Worm (Caenorhabditis elegans): ENCODE measurements around the gene daf-22.

daf-22 gene

DNA sequence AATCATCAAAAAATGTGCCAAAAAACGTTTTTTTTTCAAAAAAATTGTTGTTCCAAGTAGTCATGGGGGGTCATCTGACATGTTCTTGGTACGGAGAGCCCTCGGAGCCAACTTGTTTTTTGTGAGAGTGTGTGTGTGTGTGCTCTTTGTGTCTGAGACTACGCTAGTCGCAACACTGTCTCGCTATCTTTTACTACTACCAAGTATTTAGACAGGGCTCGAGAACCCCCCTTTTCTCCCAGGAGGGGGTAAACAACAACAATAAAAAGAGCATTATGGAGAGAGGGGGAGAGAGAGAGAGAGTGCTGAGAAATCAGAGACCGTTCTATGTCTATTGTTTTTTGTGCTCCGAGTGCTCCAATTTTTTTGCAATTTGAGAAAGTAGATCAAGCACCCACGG, 46.7 kb downstream of the daf-22 start (continued):
- TF ChIP-seq spr-3 (GFP tag; optimal IDR thresholded peaks at IDR 0.05) = no peak
- no peak for TF ChIP-seq zag-1 (tag; optimal IDR thresholded peaks at IDR 0.05)
- no peak for TF ChIP-seq mdt-29 (GFP tag; IDR thresholded peaks at IDR 0.05)
- no peak for TF ChIP-seq lin-39 (tag; optimal IDR thresholded peaks at IDR 0.05)
- no peak for TF ChIP-seq fkh-10 (GFP tag; optimal IDR thresholded peaks at IDR 0.05)
- TF ChIP-seq dpl-1 (GFP tag; optimal IDR thresholded peaks at IDR 0.05) = no peak
- TF ChIP-seq set-16 (GFP tag; IDR thresholded peaks at IDR 0.05) = no peak
- no peak for TF ChIP-seq lir-3 (tag; optimal IDR thresholded peaks at IDR 0.05)
- no peak for TF ChIP-seq nhr-111 (GFP tag; optimal IDR thresholded peaks at IDR 0.05)
- TF ChIP-seq hlh-30 (tag; optimal IDR thresholded peaks at IDR 0.05; ENCODE audit: insufficient read depth) = peak; percentile 53
- no peak for TF ChIP-seq Y105C5A.15 (GFP tag; IDR thresholded peaks at IDR 0.05)
- no peak for TF ChIP-seq dve-1 (tag; optimal IDR thresholded peaks at IDR 0.05; ENCODE audit: insufficient read depth)
- no peak for TF ChIP-seq hlh-11 (tag; optimal IDR thresholded peaks at IDR 0.05)
- peak in 1 of 2 experiments; percentile 8 for TF ChIP-seq lsy-2 (tag; optimal IDR thresholded peaks at IDR 0.05)
- no peak for TF ChIP-seq dmd-6 (GFP tag; IDR thresholded peaks at IDR 0.05)
- TF ChIP-seq F44E2.7 (GFP tag; IDR thresholded peaks at IDR 0.05) = no peak
- no peak for TF ChIP-seq pqm-1 (tag; optimal IDR thresholded peaks at IDR 0.05)
- no peak for TF ChIP-seq ces-1 (GFP tag; optimal IDR thresholded peaks at IDR 0.05)
- peak in 1 of 2 experiments; percentile 23 for TF ChIP-seq mdl-1 (tag; optimal IDR thresholded peaks at IDR 0.05)
- no peak for TF ChIP-seq daf-12 (tag; optimal IDR thresholded peaks at IDR 0.05)
- no peak for TF ChIP-seq saeg-2 (GFP tag; IDR thresholded peaks at IDR 0.05)
- no peak for TF ChIP-seq nhr-10 (tag; optimal IDR thresholded peaks at IDR 0.05)
- TF ChIP-seq lin-15B (tag; optimal IDR thresholded peaks at IDR 0.05) = no peak
- no peak for TF ChIP-seq lin-1 (GFP tag; IDR thresholded peaks at IDR 0.05)
- no peak for TF ChIP-seq F10B5.3 (tag; optimal IDR thresholded peaks at IDR 0.05)
- no peak for TF ChIP-seq F26F4.8 (GFP tag; conservative IDR thresholded peaks at IDR 0.05)
- TF ChIP-seq snpc-4 (tag; optimal IDR thresholded peaks at IDR 0.05) = no peak
- TF ChIP-seq fos-1 (tag; optimal IDR thresholded peaks at IDR 0.05) = no peak
- TF ChIP-seq madf-9 (GFP tag; conservative IDR thresholded peaks at IDR 0.05) = no peak
- no peak for TF ChIP-seq F37D6.2 (tag; optimal IDR thresholded peaks at IDR 0.05)
- no peak for TF ChIP-seq tag-97 (GFP tag; IDR thresholded peaks at IDR 0.05)
- TF ChIP-seq zip-2 (tag; optimal IDR thresholded peaks at IDR 0.05) = no peak
- TF ChIP-seq daf-8 (GFP tag; IDR thresholded peaks at IDR 0.05) = no peak
- TF ChIP-seq mxl-2 (GFP tag; conservative IDR thresholded peaks at IDR 0.05) = no peak

DNA sequence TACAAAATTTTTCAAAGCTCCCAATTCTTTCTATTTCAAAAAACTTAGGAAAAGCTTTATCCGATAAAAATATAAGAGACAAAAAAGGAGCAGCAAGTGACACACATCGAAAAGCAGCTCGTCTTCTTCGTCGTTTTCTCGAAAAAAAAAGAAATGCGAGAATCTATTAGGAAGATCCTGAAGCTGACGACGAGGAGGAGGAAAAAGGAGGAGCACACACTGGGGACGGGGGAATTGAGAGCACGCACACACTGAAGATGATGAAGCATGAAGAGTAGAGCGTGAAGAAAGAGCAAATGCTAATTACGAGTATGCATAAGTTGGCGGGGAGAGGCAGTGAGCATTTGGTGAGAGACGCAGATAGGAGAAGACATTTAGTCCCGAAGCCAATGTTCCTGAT, 51.6 kb downstream of the daf-22 start:
- TF ChIP-seq D1046.2 (GFP tag; IDR thresholded peaks at IDR 0.05) (no peak), hmg-1.1 (GFP tag; IDR thresholded peaks at IDR 0.05) (0 out of 2 replicates have a peak, but pooled peaks have one; percentile 14), unc-62 (GFP tag; optimal IDR thresholded peaks at IDR 0.05 in 1 of 2) (peak in 1 of 2 experiments; percentile 98), unc-62 (tag; optimal IDR thresholded peaks at IDR 0.05) (no peak), fkh-10 (GFP tag; optimal IDR thresholded peaks at IDR 0.05) (peak; percentile 55), ceh-82 (tag; optimal IDR thresholded peaks at IDR 0.05) (no peak), aha-1 (tag) (peak; percentile 92), vab-7 (GFP tag; IDR thresholded peaks at IDR 0.05) (peak; percentile 28; the same call in 1 of the 2 replicates), daf-12 (tag; optimal IDR thresholded peaks at IDR 0.05) (no peak), zfp-2 (tag; optimal IDR thresholded peaks at IDR 0.05) (no peak), lsy-2 (tag; optimal IDR thresholded peaks at IDR 0.05) (peak in 1 of 2 experiments; percentile 16)

Data from whole organism, L4 larva.